Worm (Caenorhabditis elegans) whole organism, L2 larva: ENCODE results near the gene nhr-184.

Experiments
- ama-1 ChIP-seq: fragments of 150-350 bp; optimal IDR thresholded peaks from 2 replicates; lab custom pipeline; 2018; ENCODE audit warnings: inconsistent platforms
- egl-27 ChIP-seq: sonication (generic microtip); optimal IDR thresholded peaks from 3 replicates; lab custom pipeline; 2017; ENCODE audit warnings: missing biosample characterization, missing genetic modification reagents, missing genetic modification characterization
- mdl-1 ChIP-seq, 2 experiments: fragments of 150-350 bp in 1 of 2; sonication (generic microtip) in 1 of 2; optimal IDR thresholded peaks; 2 replicates each; lab custom pipeline; 2017; ENCODE audit warnings: missing biosample characterization in 2 of 2, missing genetic modification characterization in 2 of 2
- nhr-21 ChIP-seq: fragments of 150-350 bp; optimal IDR thresholded peaks from 2 replicates; lab custom pipeline; 2014; ENCODE audit warnings: missing biosample characterization, missing genetic modification characterization
- nhr-25 ChIP-seq: fragments of 150-350 bp; sonication (generic microtip); optimal IDR thresholded peaks from 3 replicates; lab custom pipeline; 2014; ENCODE audit warnings: missing biosample characterization, missing genetic modification characterization
- unc-62 ChIP-seq: fragments of 150-350 bp; optimal IDR thresholded peaks from 2 replicates; lab custom pipeline; 2014; ENCODE audit warnings: missing biosample characterization, missing genetic modification reagents, missing genetic modification characterization
- zag-1 ChIP-seq: fragments of 150-350 bp; optimal IDR thresholded peaks from 2 replicates; lab custom pipeline; 2014; ENCODE audit warnings: missing biosample characterization, missing genetic modification characterization
- ztf-11 ChIP-seq: sonication (generic microtip); optimal IDR thresholded peaks from 2 replicates; lab custom pipeline; 2017; ENCODE audit warnings: missing biosample characterization, missing genetic modification characterization

DNA sequence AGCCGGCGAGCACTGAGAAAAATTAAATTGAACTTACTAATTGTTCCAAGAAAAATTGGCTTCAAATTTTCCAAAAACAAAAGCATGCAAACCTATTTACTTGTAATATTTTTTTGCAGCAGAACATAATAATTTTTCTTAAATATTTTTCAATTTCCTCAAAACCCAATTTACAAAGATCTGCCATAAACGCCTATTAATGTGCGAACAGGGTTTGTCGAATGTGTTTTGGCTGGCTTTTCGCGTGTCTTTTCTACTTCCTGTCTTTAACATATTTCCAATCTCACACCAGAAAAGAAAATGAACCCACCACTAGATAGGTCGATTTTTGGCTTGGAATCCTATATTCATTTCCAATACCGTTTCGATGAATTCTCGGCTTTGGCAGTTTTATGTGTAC, 39.0 kb downstream of the nhr-184 start, which contains the start of gene C45H4.18:
- no peak for TF ChIP-seq unc-62 (GFP tag; lab: Kevin White, UChicago)
- no peak for TF ChIP-seq zag-1 (tag; lab: Kevin White, UChicago)
- no peak for TF ChIP-seq nhr-21 (tag; lab: Kevin White, UChicago)
- TF ChIP-seq ama-1 (lab: Kevin White, UChicago) = no peak
- TF ChIP-seq ztf-11 (tag; lab: Kevin White, UChicago) = no peak
- TF ChIP-seq egl-27 = no peak
- no peak for TF ChIP-seq mdl-1 (tag; optimal IDR thresholded peaks at IDR 0.05; lab: Kevin White, UChicago)
- no peak for TF ChIP-seq nhr-25
